Worm (Caenorhabditis elegans): Measurements from ENCODE around the gene nspe-8.

DNA sequence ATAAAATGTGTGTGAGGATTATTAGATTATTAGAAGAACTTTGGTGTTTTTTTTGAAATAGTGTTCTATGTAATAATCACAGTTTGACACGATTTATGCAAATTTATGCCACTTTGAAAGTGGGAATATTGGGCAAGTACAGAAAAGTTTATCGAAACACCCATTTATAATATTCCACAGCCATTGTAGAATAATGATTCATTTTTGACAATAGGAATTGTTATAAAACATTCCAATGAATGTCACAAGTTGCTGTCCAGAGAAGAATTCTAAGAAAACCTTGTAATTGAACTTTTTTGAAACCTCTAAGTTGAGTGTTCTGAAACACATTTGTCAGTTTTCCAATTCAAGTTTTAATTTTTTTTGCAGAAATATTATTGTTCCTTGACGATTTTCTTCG lies 9.5 kb downstream of the nspe-8 start, which contains the start of gene nspe-4:
- no peak for TF ChIP-seq dpl-1 (GFP tag; optimal IDR thresholded peaks at IDR 0.05)
- no peak for TF ChIP-seq fos-1 (tag; optimal IDR thresholded peaks at IDR 0.05)
- no peak for TF ChIP-seq nhr-10 (tag; optimal IDR thresholded peaks at IDR 0.05)
- no peak for TF ChIP-seq D1046.2 (GFP tag; IDR thresholded peaks at IDR 0.05)
- no peak for TF ChIP-seq unc-130 (GFP tag; optimal IDR thresholded peaks at IDR 0.05)
- no peak for TF ChIP-seq ztf-11 (tag; optimal IDR thresholded peaks at IDR 0.05)
- TF ChIP-seq nhr-25 (tag; optimal IDR thresholded peaks at IDR 0.05; ENCODE audit: borderline replicate concordance, insufficient read depth) = no peak
- no peak for TF ChIP-seq ceh-62 (tag; optimal IDR thresholded peaks at IDR 0.05)
- TF ChIP-seq dve-1 (tag; optimal IDR thresholded peaks at IDR 0.05; ENCODE audit: insufficient read depth) = no peak
- TF ChIP-seq ama-1 (optimal IDR thresholded peaks at IDR 0.05) = no peak
- no peak for TF ChIP-seq daf-12 (tag; optimal IDR thresholded peaks at IDR 0.05)
